Fruit fly (Drosophila melanogaster): ENCODE data around the gene CG1571.

Gene CG1571

DNA sequence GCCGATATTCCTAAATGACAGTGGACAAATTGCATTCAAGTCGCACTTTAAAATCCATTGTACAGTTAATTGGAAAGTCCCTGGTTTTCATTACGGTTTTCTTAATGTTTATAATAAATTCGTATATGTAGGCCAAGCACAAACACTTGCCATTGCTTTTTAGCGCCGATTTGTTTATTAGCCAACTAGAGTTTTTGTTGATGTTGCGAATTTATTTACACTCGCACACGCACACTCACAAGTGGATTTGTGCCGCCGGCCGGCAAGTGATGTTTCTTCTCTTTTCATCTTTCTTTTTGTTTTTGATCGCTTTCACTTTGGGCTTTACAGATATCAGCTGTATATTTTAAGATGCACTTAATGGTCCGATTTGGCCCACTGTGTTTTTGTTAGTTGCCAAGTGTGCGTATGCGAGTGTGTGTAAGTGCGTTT, 18.4 kb upstream of the CG1571 start (continued):
- TF ChIP-seq dysf (GFP tag; IDR thresholded peaks at IDR 0.05) (peak; percentile 76; the same call in 2 of the 3 replicates), fd64A (GFP tag; optimal IDR thresholded peaks at IDR 0.05) (no peak), CG6689 (GFP tag; IDR thresholded peaks at IDR 0.05) (peak; percentile 67), CG8290 (GFP tag; optimal IDR thresholded peaks at IDR 0.05) (peak; percentile 40), CG8290 (tag; optimal IDR thresholded peaks at IDR 0.05) (no peak), CG11696 (GFP tag; IDR thresholded peaks at IDR 0.05) (no peak), CG4424 (GFP tag; optimal IDR thresholded peaks at IDR 0.05) (peak; percentile 68), crol (GFP tag; IDR thresholded peaks at IDR 0.05) (no peak), CG4820 (GFP tag; optimal IDR thresholded peaks at IDR 0.05) (peak; percentile 64), NK7.1 (GFP tag; optimal IDR thresholded peaks at IDR 0.05) (peak; percentile 67), CG1024 (GFP tag; IDR thresholded peaks at IDR 0.05) (no peak), CG17912 (GFP tag; optimal IDR thresholded peaks at IDR 0.05) (no peak), CG14860 (GFP tag; IDR thresholded peaks at IDR 0.05; ENCODE audit: partially characterized antibody) (no peak), insv (GFP tag; optimal IDR thresholded peaks at IDR 0.05) (no peak), Atf3 (GFP tag; optimal IDR thresholded peaks at IDR 0.05) (peak; percentile 47), GATAe (GFP tag; conservative IDR thresholded peaks at IDR 0.05) (no peak), z (GFP tag; IDR thresholded peaks at IDR 0.05) (no peak), Dip3 (GFP tag; optimal IDR thresholded peaks at IDR 0.05) (peak; percentile 67), CG43689 (GFP tag; IDR thresholded peaks at IDR 0.05) (no peak), ham (GFP tag; IDR thresholded peaks at IDR 0.05) (0 out of 2 replicates have a peak, but pooled peaks have one; percentile 33), HLH54F (GFP tag; optimal IDR thresholded peaks at IDR 0.05) (peak; percentile 84), CG2875 (GFP tag; optimal IDR thresholded peaks at IDR 0.05) (peak; percentile 29), org-1 (GFP tag; optimal IDR thresholded peaks at IDR 0.05) (peak; percentile 76), CG7745 (tag; optimal IDR thresholded peaks at IDR 0.05) (no peak), CG34376 (GFP tag; optimal IDR thresholded peaks at IDR 0.05) (no peak), unpg (GFP tag; optimal IDR thresholded peaks at IDR 0.05) (peak; percentile 52), CG17328 (GFP tag; IDR thresholded peaks at IDR 0.05) (0 out of 2 replicates have a peak, but pooled peaks have one; percentile 47), HLHmδ (GFP tag; optimal IDR thresholded peaks at IDR 0.05) (no peak), CG31365 (tag; optimal IDR thresholded peaks at IDR 0.05) (no peak), luna (GFP tag; optimal IDR thresholded peaks at IDR 0.05) (no peak), CG30020 (tag; optimal IDR thresholded peaks at IDR 0.05) (peak; percentile 18), CG6254 (GFP tag; optimal IDR thresholded peaks at IDR 0.05) (no peak), mirr (GFP tag; optimal IDR thresholded peaks at IDR 0.05) (no peak), CG8388 (GFP tag; optimal IDR thresholded peaks at IDR 0.05) (peak; percentile 50), Usf (GFP tag; optimal IDR thresholded peaks at IDR 0.05) (peak; percentile 66), croc (GFP tag; conservative IDR thresholded peaks at IDR 0.05) (peak; percentile 54), inv (GFP tag; IDR thresholded peaks at IDR 0.05; ENCODE audit: partially characterized antibody) (no peak), salm (tag; optimal IDR thresholded peaks at IDR 0.05) (peak; percentile 49), CG10959 (GFP tag; IDR thresholded peaks at IDR 0.05) (no peak), pho (GFP tag; optimal IDR thresholded peaks at IDR 0.05) (peak; percentile 78), repo (GFP tag; optimal IDR thresholded peaks at IDR 0.05) (peak; percentile 71), CG34422 (GFP tag; IDR thresholded peaks at IDR 0.05) (peak; percentile 61; the same call in 2 of the 3 replicates), Oli (tag; optimal IDR thresholded peaks at IDR 0.05) (peak; percentile 85), Fer3 (tag; optimal IDR thresholded peaks at IDR 0.05) (peak; percentile 36), HLH3B (GFP tag; IDR thresholded peaks at IDR 0.05) (peak; percentile 50; the same call in 1 of the 2 replicates), her (GFP tag; optimal IDR thresholded peaks at IDR 0.05) (peak; percentile 55), ftz-f1 (GFP tag; optimal IDR thresholded peaks at IDR 0.05) (no peak), scrt (GFP tag; optimal IDR thresholded peaks at IDR 0.05) (peak; percentile 63), stwl (tag; optimal IDR thresholded peaks at IDR 0.05) (no peak), CG4328 (GFP tag; optimal IDR thresholded peaks at IDR 0.05) (peak; percentile 76), odd (GFP tag; optimal IDR thresholded peaks at IDR 0.05) (peak; percentile 60), CG31224 (GFP tag; IDR thresholded peaks at IDR 0.05) (peak; percentile 37; the same call in 1 of the 2 replicates)
